Worm (Caenorhabditis elegans): ENCODE results near the gene srh-40.

DNA sequence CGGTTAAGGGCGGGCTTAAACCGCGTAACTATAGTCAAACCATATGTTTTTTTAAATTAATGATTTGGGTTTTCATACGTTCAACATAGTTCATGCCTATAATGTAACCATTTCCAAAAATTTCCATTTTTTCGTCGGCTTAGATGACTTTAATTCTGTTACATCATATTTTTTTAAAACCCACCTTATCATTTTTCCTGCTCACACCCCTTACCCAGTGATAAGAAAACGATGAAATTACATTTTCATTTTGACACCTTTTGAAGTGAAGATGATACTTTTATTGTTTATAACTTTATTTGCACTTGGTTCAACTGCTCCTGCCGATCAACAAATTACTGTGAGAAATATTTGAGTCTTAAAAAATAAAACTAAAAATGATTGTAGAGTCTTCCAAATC is 1.7 kb downstream of the srh-40 start, which contains the start of gene ctsa-4.2:
- TF ChIP-seq nhr-237 (tag; optimal IDR thresholded peaks at IDR 0.05) (no peak), elt-3 (tag; optimal IDR thresholded peaks at IDR 0.05) (no peak), nhr-76 (tag; optimal IDR thresholded peaks at IDR 0.05) (no peak), ceh-16 (tag; optimal IDR thresholded peaks at IDR 0.05) (no peak)

Measured in whole organism, L3 larva.